Worm (Caenorhabditis elegans) whole organism, L1 larva: ENCODE results near the gene sao-1.

Experiments used
- aly-2 ChIP-seq: fragments of 150-350 bp; optimal IDR thresholded peaks from 2 replicates; lab custom pipeline; 2014; ENCODE audit warnings: missing biosample characterization, missing genetic modification characterization
- ceh-63 ChIP-seq: fragments of 200-800 bp; sonication (Bioruptor generic); optimal IDR thresholded peaks from 2 replicates; lab custom pipeline; 2018; ENCODE audit warnings: mild to moderate bottlenecking, missing genetic modification characterization, missing compliant biosample characterization
- elt-3 ChIP-seq, 6 experiments: fragments of 150-350 bp in 1 of 6; sonication (generic microtip); optimal IDR thresholded peaks; 2 replicates each; lab custom pipeline; 2017 to 2018; ENCODE audit warnings: missing biosample characterization in 6 of 6, missing genetic modification characterization in 6 of 6, inconsistent platforms in 1 of 6
- fkh-4 ChIP-seq: sonication (generic microtip); optimal IDR thresholded peaks from 2 replicates; lab custom pipeline; 2016; ENCODE audit warnings: missing compliant biosample characterization, missing genetic modification characterization, borderline replicate concordance
- fkh-8 ChIP-seq: sonication (generic microtip); optimal IDR thresholded peaks from 2 replicates; lab custom pipeline; 2016; ENCODE audit warnings: mild to moderate bottlenecking, missing genetic modification characterization, missing compliant biosample characterization
- lin-13 ChIP-seq: fragments of 150-350 bp; optimal IDR thresholded peaks from 2 replicates; lab custom pipeline; 2014; ENCODE audit warnings: missing biosample characterization, missing genetic modification reagents, missing genetic modification characterization
- nhr-11 ChIP-seq: fragments of 150-350 bp; optimal IDR thresholded peaks from 2 replicates; lab custom pipeline; 2014; ENCODE audit warnings: missing biosample characterization, missing genetic modification characterization
- pag-3 ChIP-seq: sonication (generic microtip); optimal IDR thresholded peaks from 2 replicates; lab custom pipeline; 2017; ENCODE audit warnings: missing genetic modification characterization, mild to moderate bottlenecking, missing compliant biosample characterization, antibody characterized with exemption, borderline replicate concordance; ENCODE audit not compliant: insufficient read depth
- snpc-4 ChIP-seq: fragments of 150-350 bp; optimal IDR thresholded peaks from 2 replicates; lab custom pipeline; 2014; ENCODE audit warnings: missing biosample characterization, missing genetic modification characterization
- sptf-1 ChIP-seq: fragments of 150-350 bp; optimal IDR thresholded peaks from 2 replicates; lab custom pipeline; 2014; ENCODE audit warnings: missing biosample characterization, missing genetic modification characterization

- no peak for TF ChIP-seq ceh-63 (GFP tag; lab: Kevin White, UChicago)
- no peak for TF ChIP-seq aly-2 (tag; lab: Kevin White, UChicago)
- TF ChIP-seq fkh-8, result no peak
- TF ChIP-seq snpc-4 (tag; lab: Kevin White, UChicago), result no peak
- no peak for TF ChIP-seq pag-3 (tag; lab: Kevin White, UChicago)
- TF ChIP-seq sptf-1 (tag; lab: Kevin White, UChicago), result no peak
- TF ChIP-seq lin-13 (GFP tag; lab: Kevin White, UChicago), result no peak
- no peak for TF ChIP-seq fkh-4
- no peak for TF ChIP-seq elt-3 (tag; optimal IDR thresholded peaks at IDR 0.05; lab: Kevin White, UChicago)
- no peak for TF ChIP-seq nhr-11 (tag; lab: Kevin White, UChicago)
Observed at ce11 chrV:13931225-13931624, 32.5 kb upstream of the sao-1 start, which contains the start of gene C06B3.16.
